Fruit fly (Drosophila melanogaster): ENCODE measurements around the gene corto.

Gene corto

DNA sequence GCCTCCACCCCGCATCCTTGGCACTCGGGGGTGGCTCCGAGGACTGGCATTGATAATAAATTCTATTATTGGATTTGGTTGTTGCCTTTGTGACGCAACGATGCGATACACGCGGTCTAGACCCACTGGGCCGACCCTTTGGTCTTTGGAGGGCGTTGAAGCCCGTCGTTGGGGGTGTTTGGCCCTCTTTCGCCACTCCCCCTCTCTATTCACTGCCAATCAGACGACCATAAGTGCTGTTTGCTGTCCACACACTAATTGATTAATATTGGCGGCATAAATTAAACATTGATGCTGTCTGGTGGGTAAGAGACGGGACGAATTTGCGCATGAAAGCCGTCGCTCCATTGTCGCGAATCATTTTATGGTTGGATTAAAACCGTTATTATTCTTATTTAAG, 42.9 kb downstream of the corto start:
- TF ChIP-seq CG8478 (optimal IDR thresholded peaks at IDR 0.05), result no peak
- TF ChIP-seq CTCF (optimal IDR thresholded peaks at IDR 0.05), result no peak

DNA sequence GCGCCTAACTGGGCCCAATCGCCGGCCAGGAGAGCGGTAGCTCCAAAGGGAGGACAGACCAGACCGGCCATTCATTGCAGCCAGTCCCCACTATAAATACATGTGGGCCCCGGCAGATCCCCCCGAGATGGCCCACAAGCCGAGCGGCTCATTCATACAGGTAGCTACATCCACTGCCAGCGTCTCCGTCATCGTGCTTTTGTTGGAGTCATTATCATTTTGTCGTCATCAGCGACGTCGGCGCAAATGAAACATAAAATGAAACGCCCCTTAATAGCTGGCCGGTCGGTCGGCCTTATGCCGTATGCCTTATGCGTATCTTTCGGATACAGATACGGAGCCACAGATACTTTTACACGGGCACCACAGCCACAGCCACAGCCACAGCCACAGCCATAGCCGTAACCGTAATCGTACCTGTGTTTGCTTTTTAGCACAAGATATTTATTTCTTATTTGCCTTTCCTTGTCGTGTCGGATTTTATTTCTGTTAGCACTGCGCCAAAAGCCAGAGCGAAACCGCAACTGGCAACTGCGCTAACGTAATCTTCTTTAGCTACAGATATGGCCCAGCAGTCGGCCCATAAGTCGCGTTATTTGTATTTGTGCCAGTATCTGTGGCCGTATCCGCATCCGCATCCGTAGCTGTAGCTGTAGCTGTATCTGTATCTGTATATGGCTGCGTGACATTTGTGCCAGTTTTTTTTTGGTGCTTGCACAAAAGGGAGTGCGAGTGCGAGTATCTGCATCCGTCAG, 43.7 kb downstream of the corto start:
- no peak for TF ChIP-seq CTCF (optimal IDR thresholded peaks at IDR 0.05)
- no peak for TF ChIP-seq CG8478 (optimal IDR thresholded peaks at IDR 0.05)

DNA sequence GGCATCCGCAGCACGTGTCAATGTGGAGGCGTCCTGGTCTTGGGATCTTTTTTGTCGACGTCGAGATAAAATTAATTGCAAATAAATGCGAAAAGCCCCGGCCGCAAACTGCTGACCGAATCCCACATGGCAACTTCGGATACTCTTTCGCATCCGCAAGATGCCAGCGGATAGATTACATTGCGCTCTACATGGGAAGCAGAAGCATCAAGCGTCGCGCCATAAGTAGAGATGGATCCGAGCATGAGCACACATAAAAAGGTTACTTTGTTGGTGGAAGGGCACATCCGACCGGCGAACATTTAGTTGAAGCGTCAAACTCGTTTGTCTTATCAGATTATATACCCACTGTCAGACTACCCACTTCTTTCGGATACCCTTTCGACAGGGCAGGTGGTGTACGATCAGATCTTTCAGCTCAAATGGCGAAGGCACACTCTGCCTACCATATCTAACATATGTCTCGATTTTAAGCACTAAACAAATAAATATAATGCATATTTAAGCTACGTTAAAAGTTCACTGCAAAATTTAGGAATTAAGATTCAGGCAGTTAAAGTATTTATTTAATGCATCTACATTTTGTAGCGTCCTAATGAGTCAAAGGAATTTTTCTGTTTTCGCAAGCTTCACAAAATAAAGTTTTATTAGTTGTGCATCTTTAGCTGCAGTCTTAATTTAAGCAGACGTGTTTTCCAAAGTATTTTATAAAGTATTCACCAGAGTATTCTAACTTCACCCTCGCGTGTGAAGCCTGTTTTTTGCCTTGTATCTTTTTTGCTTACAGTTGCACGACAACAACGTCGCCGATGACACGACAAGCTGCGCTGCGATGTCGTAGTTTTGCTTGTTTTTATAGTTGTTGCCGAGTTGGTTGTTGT, 44.6 kb downstream of the corto start:
- TF ChIP-seq CTCF (optimal IDR thresholded peaks at IDR 0.05), result no peak
- no peak for TF ChIP-seq CG8478 (optimal IDR thresholded peaks at IDR 0.05)

DNA sequence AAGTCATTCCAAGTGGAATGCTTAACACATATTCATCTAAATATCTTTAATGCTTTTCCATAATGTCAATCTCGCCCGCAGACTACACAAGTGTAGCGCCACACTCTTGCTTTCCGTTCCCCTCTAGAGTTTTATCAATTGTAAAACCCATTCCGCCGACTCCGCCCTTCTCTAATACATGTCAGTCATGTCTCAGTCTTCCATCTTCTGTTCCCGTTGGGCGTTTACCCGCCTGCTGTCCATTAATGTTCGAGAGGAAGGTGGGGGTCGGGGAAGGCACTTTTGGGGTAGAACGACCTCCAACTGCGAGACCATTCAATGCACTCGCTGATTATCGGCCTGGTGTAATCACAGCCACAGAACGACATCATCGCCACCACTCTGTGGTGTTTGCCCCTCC, 45.5 kb downstream of the corto start:
- no peak for TF ChIP-seq CTCF (optimal IDR thresholded peaks at IDR 0.05)
- TF ChIP-seq CG8478 (optimal IDR thresholded peaks at IDR 0.05), result no peak

DNA sequence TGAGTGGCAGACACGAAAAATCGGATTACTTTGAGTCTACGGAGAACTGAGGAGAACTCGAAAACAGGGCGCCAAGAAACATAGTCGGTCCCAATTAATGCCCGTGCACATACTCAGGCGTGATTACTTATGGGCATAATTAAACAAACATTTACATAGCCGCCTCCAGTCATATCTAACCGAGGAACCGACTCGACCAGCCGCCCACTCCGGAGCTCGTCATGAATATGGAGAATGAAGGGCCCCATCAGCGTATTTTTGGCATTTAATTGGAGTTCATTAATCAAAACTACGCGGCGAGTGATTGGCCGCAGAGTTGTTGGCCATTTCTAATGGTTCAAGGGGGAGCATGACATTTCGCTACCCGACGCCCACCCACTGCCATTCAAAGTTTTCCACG, 46.6 kb downstream of the corto start:
- TF ChIP-seq CG8478 (optimal IDR thresholded peaks at IDR 0.05) (no peak), CTCF (optimal IDR thresholded peaks at IDR 0.05) (no peak)

DNA sequence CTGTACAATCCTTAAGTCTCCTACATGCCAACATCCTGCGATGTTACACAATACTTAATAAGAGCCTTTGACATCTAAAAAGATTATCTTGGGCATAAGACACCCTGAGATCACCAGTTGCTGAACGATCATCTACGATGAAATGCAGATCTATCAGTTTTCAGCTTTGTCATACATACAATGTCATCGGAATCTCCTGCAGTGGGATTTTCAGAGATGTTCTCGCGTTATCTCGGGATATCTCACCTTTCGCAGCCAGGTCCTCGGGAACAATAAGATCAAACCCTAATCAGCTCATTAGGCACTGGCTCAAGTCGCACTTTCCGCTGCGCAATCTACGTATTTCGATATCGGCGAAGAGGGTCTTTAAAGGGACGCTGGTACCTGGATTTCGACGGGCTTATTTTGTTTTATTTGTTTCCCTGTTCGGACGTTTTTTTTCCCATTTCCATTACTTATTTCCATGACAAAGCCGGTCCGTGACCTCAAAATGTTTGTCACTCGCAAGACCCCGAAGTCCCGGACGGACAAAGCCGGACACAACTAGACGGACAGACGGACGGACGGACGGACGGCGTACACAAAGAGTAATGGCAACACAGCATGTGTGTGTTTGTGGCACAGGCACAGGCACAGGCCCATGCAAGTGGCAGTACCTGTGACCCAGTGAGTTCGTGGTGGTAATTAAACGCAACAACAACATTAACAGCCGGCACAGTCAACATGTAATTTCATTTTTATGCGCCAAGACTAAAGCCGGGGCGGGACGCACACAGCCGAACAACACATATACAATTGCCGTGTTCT, 48.0 kb downstream of the corto start:
- TF ChIP-seq CTCF (optimal IDR thresholded peaks at IDR 0.05) (no peak), CG8478 (optimal IDR thresholded peaks at IDR 0.05) (no peak)

DNA sequence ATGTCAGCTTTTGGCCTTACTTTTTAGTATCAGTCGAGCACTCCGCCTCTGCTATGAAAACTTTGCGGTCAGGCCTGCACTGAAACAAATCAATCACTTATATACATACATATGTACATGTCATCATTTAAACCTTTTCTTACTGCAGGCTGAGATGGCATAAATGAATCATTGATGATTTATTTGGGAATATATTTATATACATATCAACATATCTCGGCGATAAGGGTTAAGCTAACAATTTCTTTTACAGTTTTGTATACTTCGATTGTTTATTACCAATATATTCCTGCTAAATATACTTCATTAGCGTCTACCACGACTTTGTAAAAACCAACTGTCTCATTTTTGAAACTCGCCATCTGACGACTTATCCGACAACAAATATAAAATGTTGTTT, 49.3 kb downstream of the corto start:
- no peak for TF ChIP-seq CTCF (optimal IDR thresholded peaks at IDR 0.05)
- TF ChIP-seq CG8478 (optimal IDR thresholded peaks at IDR 0.05), result no peak

DNA sequence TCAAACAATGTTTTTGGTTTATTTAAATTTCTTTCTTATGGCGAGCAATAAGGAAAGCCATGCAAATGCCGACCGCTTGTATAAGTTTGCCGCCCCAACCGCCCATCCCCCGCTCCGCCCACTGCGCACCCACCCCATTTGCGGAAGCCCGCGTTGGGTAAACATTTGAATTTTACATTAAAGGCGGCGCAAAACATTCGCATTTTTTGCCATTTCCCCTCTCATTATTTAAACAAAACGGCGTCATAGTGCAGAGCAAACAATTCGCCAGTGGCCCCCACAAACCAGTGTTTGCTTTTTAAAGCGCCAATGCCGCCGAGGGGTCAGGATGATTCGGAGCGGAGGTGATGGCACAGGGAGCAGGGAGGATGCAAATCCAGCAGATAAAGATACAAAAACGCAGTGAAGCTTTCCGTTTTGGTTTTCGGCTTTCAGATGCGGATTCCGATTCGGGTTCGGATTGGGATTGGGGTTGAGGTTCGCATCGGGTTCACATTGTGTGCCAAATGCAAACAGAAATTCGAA, 51.4 kb downstream of the corto start:
- TF ChIP-seq CG8478 (optimal IDR thresholded peaks at IDR 0.05) (no peak), CTCF (optimal IDR thresholded peaks at IDR 0.05) (no peak)

DNA sequence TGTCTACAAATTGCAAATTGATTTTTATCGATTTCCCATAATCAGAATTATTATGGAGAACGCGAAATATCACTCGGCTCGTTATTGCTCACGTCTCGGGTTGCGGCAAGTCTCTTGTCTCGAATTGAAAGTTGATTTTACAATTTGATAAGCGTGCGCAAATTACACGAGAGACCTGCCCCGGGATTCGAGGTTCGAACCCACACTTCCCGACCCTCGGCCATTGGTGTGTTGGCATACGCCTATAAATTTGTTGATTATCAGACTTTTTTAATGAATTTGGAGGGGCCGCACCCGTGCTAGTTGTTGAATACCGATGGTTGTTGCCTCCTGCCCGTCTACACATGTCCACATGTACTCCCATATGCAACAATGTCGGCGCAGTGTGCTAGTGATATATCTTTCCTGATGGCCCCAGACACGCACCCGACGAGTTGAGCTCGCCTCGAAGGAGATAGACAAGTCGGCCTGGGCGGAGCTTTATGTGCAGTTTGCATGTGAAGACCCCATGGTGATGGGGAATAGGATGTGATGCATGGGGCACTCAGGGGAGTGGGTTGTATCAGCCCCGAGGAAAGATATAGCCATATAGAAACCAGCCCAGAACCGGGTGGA, 53.7 kb downstream of the corto start:
- TF ChIP-seq CG8478 (optimal IDR thresholded peaks at IDR 0.05) (no peak), CTCF (optimal IDR thresholded peaks at IDR 0.05) (no peak)

DNA sequence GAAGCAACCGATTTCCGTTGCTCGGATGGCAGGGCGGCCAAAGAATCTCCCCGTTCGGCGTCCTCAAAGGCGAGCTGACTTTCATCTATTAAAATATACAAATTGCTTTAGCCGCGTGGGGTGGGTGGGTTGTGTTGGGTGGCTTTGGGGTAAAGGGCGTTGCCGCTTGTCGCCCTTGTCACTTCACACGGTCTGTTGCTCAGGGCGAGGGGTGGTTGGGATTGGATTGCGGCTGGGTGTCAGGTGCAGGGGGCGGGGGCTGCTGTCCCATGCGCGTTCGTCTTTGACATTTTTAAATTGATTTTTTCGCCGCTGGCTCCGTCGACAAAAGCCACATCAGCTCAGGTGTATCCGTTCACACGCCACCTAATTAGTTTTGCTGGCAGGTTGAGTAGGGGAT, 54.5 kb downstream of the corto start:
- TF ChIP-seq CG8478 (optimal IDR thresholded peaks at IDR 0.05) (no peak), CTCF (optimal IDR thresholded peaks at IDR 0.05) (no peak)

DNA sequence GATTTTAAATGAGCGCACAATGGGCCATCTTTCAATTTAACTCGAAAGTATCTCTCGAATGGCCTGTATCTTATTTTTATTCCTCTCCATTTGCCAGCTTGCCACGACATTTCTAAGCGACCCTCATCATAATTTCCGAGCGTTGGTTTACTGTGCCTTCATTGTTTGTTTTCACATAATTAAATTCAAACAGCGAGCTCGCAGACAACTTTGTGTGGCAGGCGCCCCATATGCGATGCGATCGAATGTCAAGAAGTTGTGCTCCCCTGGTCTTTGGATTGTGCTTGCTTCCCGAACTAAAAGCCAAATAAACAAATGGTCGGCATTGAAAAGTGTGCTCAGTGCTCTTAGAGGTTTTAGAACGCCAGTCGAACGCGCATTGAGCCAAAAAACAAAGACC, 55.0 kb downstream of the corto start:
- no peak for TF ChIP-seq CTCF (optimal IDR thresholded peaks at IDR 0.05)
- no peak for TF ChIP-seq CG8478 (optimal IDR thresholded peaks at IDR 0.05)

DNA sequence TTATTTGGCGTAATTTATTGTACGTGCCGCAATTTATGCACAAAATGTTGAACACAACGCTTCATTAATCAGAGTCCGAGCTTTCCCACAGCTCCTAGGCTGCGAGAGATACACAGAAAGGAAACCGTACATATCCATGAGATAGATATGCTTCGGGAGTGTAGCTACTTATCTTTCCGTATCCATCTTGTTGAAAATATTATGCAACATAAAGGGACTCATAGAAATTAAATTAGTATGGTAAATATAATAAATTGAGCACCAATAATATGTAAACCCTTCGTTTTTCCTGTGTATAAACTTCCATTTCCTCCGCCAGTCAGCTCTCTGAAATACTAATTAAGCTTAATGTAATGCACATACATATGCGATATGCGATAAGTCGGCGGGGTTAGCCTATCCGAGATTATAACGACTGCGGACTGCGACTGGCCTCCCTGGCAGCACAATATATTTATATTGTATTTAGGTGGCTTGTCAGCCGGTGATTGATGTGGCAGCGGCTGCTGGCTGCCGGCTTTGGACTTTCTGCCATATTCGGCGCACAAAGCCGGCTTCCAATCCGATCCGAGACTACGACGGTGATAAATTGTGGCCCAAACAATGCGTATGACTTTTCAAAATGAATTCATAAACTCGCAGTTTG, 56.0 kb downstream of the corto start:
- TF ChIP-seq CTCF (optimal IDR thresholded peaks at IDR 0.05) (no peak), CG8478 (optimal IDR thresholded peaks at IDR 0.05) (no peak)

DNA sequence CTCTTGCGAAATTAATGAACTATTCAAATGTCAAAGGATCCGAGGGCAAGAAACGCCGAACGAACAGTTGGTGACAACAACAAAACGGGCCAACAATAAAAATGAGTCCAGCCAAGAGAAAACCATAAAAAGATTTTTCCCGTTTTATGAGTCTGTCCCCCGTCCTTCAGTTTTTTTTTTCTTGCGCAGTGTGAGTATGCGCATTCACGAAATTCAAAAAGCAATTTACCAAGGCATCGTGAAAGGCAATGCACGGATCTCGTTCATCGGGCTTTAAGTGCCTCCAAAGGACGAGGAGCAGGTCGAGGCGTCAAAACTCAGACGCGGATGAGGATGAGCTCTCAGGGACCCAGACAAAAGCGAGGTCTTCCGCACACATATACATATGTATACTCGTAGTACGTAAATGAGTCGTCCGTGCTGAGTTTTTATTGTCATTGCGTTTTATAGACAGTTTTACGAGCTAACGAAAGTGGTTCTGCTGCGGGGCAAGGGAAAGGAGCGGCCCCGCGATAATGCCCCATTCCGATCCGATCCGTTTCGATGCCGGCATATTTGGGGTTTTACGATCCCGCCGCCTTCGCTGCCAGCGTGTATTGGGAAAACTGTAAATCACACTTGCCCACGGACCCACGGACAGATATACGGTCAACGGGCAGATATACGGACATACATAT, 58.7 kb downstream of the corto start:
- TF ChIP-seq CTCF (optimal IDR thresholded peaks at IDR 0.05) (no peak), CG8478 (optimal IDR thresholded peaks at IDR 0.05) (no peak)
